Worm (Caenorhabditis elegans): ENCODE results near the gene str-176.

DNA sequence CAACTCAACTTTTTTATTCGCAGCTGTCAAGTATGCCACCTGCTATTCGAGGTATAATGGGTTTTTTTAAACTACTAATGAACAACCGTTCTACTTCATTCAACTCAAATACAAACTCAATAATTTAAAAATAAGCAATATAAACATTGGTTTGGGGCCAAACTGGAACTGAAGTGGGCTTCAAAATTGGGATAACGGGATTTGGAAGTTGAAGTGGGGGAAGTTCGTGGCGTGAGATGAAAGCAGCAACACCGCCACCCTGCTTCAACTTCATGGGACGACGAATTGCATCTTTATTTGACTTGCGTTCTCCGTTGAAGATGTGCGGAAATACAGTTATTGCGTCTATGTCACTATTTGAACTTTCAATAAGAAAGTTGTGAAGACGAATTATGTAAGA is 14.9 kb upstream of the str-176 start:
- TF ChIP-seq W03F9.2 (tag; optimal IDR thresholded peaks at IDR 0.05) (no peak), him-1 (tag; optimal IDR thresholded peaks at IDR 0.05) (no peak)

Measured in whole organism, L4/young adult.